Fruit fly (Drosophila melanogaster) whole organism, embryonic: ENCODE data around the gene osi.

ENCODE experiments used
- Abd-B ChIP-seq: fragments of 200-800 bp; sonication (Bioruptor generic); optimal IDR thresholded peaks from 2 replicates; lab custom pipeline; 2018; ENCODE audit warnings: missing biosample characterization, mild to moderate bottlenecking, missing genetic modification characterization, moderate library complexity
- Antp ChIP-seq: fragments of 200-800 bp; sonication (Bioruptor generic); optimal IDR thresholded peaks from 3 replicates; lab custom pipeline; 2016; ENCODE audit warnings: missing biosample characterization, missing genetic modification characterization
- Asciz ChIP-seq: fragments of 200-800 bp; sonication (Bioruptor generic); optimal IDR thresholded peaks from 2 replicates; lab custom pipeline; 2017; ENCODE audit warnings: missing biosample characterization, mild to moderate bottlenecking, missing genetic modification characterization, missing genetic modification reagents
- Bdp1 ChIP-seq: fragments of 200-800 bp; sonication (Bioruptor generic); optimal IDR thresholded peaks from 3 replicates; lab custom pipeline; 2016; ENCODE audit warnings: missing biosample characterization, missing genetic modification characterization
- CG10147 ChIP-seq: fragments of 200-800 bp; sonication (Bioruptor generic); optimal IDR thresholded peaks from 2 replicates; lab custom pipeline; 2019; ENCODE audit warnings: missing biosample characterization, mild to moderate bottlenecking, missing genetic modification characterization, moderate library complexity
- CG10462 ChIP-seq: fragments of 200-800 bp; sonication (Bioruptor generic); optimal IDR thresholded peaks from 2 replicates; lab custom pipeline; 2016; ENCODE audit warnings: missing biosample characterization, missing genetic modification characterization
- CG18262 ChIP-seq: fragments of 200-800 bp; optimal IDR thresholded peaks from 3 replicates; lab custom pipeline; 2019; ENCODE audit warnings: missing biosample characterization, mild to moderate bottlenecking, missing genetic modification characterization, moderate library complexity
- CG3065 ChIP-seq: fragments of 200-800 bp; sonication (Bioruptor generic); optimal IDR thresholded peaks from 2 replicates; lab custom pipeline; 2016; ENCODE audit warnings: missing biosample characterization, missing genetic modification characterization
- CG32532 ChIP-seq: fragments of 200-800 bp; sonication (Bioruptor generic); IDR thresholded peaks from 2 replicates; pipeline ENCODE4 v1.3.6; 2022; ENCODE audit warnings: missing biosample characterization, missing genetic modification characterization
- CG32772 ChIP-seq: fragments of 200-800 bp; sonication (Bioruptor generic); IDR thresholded peaks from 2 replicates; pipeline ENCODE4 v1.3.6; 2022; ENCODE audit warnings: missing biosample characterization, missing genetic modification characterization
- CG33557 ChIP-seq: fragments of 200-800 bp; sonication (Bioruptor generic); optimal IDR thresholded peaks from 2 replicates; lab custom pipeline; 2019; ENCODE audit warnings: missing biosample characterization, mild to moderate bottlenecking, missing genetic modification characterization, moderate library complexity
- CG3407 ChIP-seq: fragments of 200-800 bp; sonication (Bioruptor generic); optimal IDR thresholded peaks from 2 replicates; lab custom pipeline; 2018; ENCODE audit warnings: missing biosample characterization, mild to moderate bottlenecking, missing genetic modification characterization
- CG34422 ChIP-seq: fragments of 200-800 bp; sonication (Bioruptor generic); IDR thresholded peaks from 3 replicates; pipeline ENCODE4 v1.3.6; 2022; ENCODE audit warnings: missing biosample characterization, missing genetic modification characterization
- CG4328 ChIP-seq: fragments of 200-800 bp; sonication (Bioruptor generic); optimal IDR thresholded peaks from 3 replicates; lab custom pipeline; 2017; ENCODE audit warnings: missing biosample characterization, missing genetic modification reagents, missing genetic modification characterization
- CG4424 ChIP-seq: fragments of 200-800 bp; sonication (Bioruptor generic); optimal IDR thresholded peaks from 3 replicates; lab custom pipeline; 2016; ENCODE audit warnings: missing biosample characterization, missing genetic modification characterization
- CG4820 ChIP-seq: fragments of 200-800 bp; sonication (Bioruptor generic); optimal IDR thresholded peaks from 3 replicates; lab custom pipeline; 2016; ENCODE audit warnings: missing biosample characterization, missing genetic modification characterization
- CG7928 ChIP-seq: fragments of 200-800 bp; sonication (Bioruptor generic); optimal IDR thresholded peaks from 2 replicates; lab custom pipeline; 2017; ENCODE audit warnings: missing biosample characterization, mild to moderate bottlenecking, missing genetic modification characterization
- CG8388 ChIP-seq: fragments of 200-800 bp; sonication (Bioruptor generic); optimal IDR thresholded peaks from 2 replicates; lab custom pipeline; 2019; ENCODE audit warnings: missing biosample characterization, mild to moderate bottlenecking, missing genetic modification characterization, moderate library complexity
- CTCF ChIP-seq: fragments of 200-800 bp; sonication (Bioruptor generic); optimal IDR thresholded peaks from 2 replicates; lab custom pipeline; 2017; ENCODE audit warnings: missing biosample characterization, mild to moderate bottlenecking, missing genetic modification characterization, moderate library complexity
- H15 ChIP-seq: fragments of 200-800 bp; sonication (Bioruptor generic); IDR thresholded peaks from 3 replicates; pipeline ENCODE4 v1.3.6; 2022; ENCODE audit warnings: missing biosample characterization, missing genetic modification characterization
- Hr78 ChIP-seq, 2 experiments: fragments of 200-800 bp in 1 of 2; fragments of >200 bp in 1 of 2; sonication (Bioruptor generic) in 1 of 2; optimal IDR thresholded peaks; 2 replicates each; lab custom pipeline; 2017 to 2019; ENCODE audit warnings: missing biosample characterization in 2 of 2, missing genetic modification characterization in 2 of 2, mild to moderate bottlenecking in 1 of 2, moderate library complexity in 1 of 2
- MESR4 ChIP-seq: fragments of 200-800 bp; sonication (Bioruptor generic); optimal IDR thresholded peaks from 2 replicates; lab custom pipeline; 2018; ENCODE audit warnings: missing biosample characterization, mild to moderate bottlenecking, missing genetic modification characterization, moderate library complexity
- Neu2 ChIP-seq: fragments of 200-800 bp; sonication (Bioruptor generic); optimal IDR thresholded peaks from 3 replicates; lab custom pipeline; 2016; ENCODE audit warnings: missing biosample characterization, missing genetic modification characterization, borderline replicate concordance
- Nf-YC ChIP-seq: fragments of 200-800 bp; optimal IDR thresholded peaks from 3 replicates; lab custom pipeline; 2019; ENCODE audit warnings: missing biosample characterization, mild to moderate bottlenecking, missing genetic modification characterization, moderate library complexity
- Opbp ChIP-seq: fragments of 200-800 bp; sonication (Bioruptor generic); IDR thresholded peaks from 3 replicates; pipeline ENCODE4 v1.3.6; 2022; ENCODE audit warnings: missing biosample characterization, missing genetic modification characterization; ENCODE audit not compliant: partially characterized antibody
- Ptx1 ChIP-seq: fragments of 200-800 bp; sonication (Bioruptor generic); IDR thresholded peaks from 2 replicates; pipeline ENCODE4 v1.3.6; 2022; ENCODE audit warnings: missing biosample characterization, missing genetic modification characterization
- Sin3A ChIP-seq: fragments of >200 bp; optimal IDR thresholded peaks from 2 replicates; lab custom pipeline; 2018
- al ChIP-seq: fragments of 200-800 bp; sonication (Bioruptor generic); IDR thresholded peaks from 2 replicates; pipeline ENCODE4 v1.3.6; 2022; ENCODE audit warnings: missing biosample characterization, missing genetic modification characterization
- ap ChIP-seq: fragments of 200-800 bp; sonication (Bioruptor generic); IDR thresholded peaks from 2 replicates; pipeline ENCODE4 v1.3.6; 2022; ENCODE audit warnings: missing biosample characterization, missing genetic modification characterization
- az2 ChIP-seq: fragments of 200-800 bp; sonication (Bioruptor generic); optimal IDR thresholded peaks from 3 replicates; lab custom pipeline; 2016; ENCODE audit warnings: missing biosample characterization, missing genetic modification characterization
- bsh ChIP-seq, 2 experiments: fragments of 200-800 bp; sonication (Bioruptor generic); optimal IDR thresholded peaks; 2 replicates each; lab custom pipeline; 2017 to 2018; ENCODE audit warnings: mild to moderate bottlenecking in 2 of 2, missing biosample characterization in 2 of 2, missing genetic modification characterization in 2 of 2, moderate library complexity in 1 of 2
- chif ChIP-seq, 2 experiments: fragments of 200-800 bp; sonication (Bioruptor generic); optimal IDR thresholded peaks; 3 replicates each; lab custom pipeline; 2016; ENCODE audit warnings: missing biosample characterization in 2 of 2, missing genetic modification characterization in 2 of 2
- gro ChIP-seq: fragments of 200-800 bp; sonication (Bioruptor generic); optimal IDR thresholded peaks from 2 replicates; lab custom pipeline; 2016; ENCODE audit warnings: missing biosample characterization, missing genetic modification characterization
- maf-S ChIP-seq: fragments of 200-800 bp; sonication (Bioruptor generic); optimal IDR thresholded peaks from 2 replicates; lab custom pipeline; 2016; ENCODE audit warnings: missing biosample characterization, missing genetic modification characterization
- nau ChIP-seq: fragments of 200-800 bp; sonication (Bioruptor generic); optimal IDR thresholded peaks from 3 replicates; lab custom pipeline; 2017; ENCODE audit warnings: missing biosample characterization, mild to moderate bottlenecking, missing genetic modification characterization, missing genetic modification reagents
- nmo ChIP-seq: fragments of 200-800 bp; sonication (Bioruptor generic); optimal IDR thresholded peaks from 2 replicates; lab custom pipeline; 2018; ENCODE audit warnings: missing biosample characterization, mild to moderate bottlenecking, missing genetic modification characterization, moderate library complexity
- nom ChIP-seq: fragments of 200-800 bp; sonication (Bioruptor generic); optimal IDR thresholded peaks from 2 replicates; lab custom pipeline; 2017; ENCODE audit warnings: missing biosample characterization, missing genetic modification characterization, mild to moderate bottlenecking, moderate library complexity, missing genetic modification reagents
- pho ChIP-seq: fragments of 200-800 bp; sonication (Bioruptor generic); optimal IDR thresholded peaks from 2 replicates; lab custom pipeline; 2016; ENCODE audit warnings: missing biosample characterization, missing genetic modification characterization
- row ChIP-seq: fragments of 200-800 bp; sonication (Bioruptor generic); IDR thresholded peaks from 3 replicates; pipeline ENCODE4 v1.3.6; 2022; ENCODE audit warnings: missing biosample characterization, missing genetic modification characterization
- sima ChIP-seq: fragments of 200-800 bp; sonication (Bioruptor generic); optimal IDR thresholded peaks from 2 replicates; lab custom pipeline; 2016; ENCODE audit warnings: missing biosample characterization, missing genetic modification characterization
- sug ChIP-seq: fragments of 200-800 bp; optimal IDR thresholded peaks from 2 replicates; lab custom pipeline; 2019; ENCODE audit warnings: missing biosample characterization, mild to moderate bottlenecking, missing genetic modification characterization, moderate library complexity
- tll ChIP-seq, 2 experiments: fragments of 200-800 bp in 1 of 2; fragments of >200 bp in 1 of 2; sonication (Bioruptor generic) in 1 of 2; optimal IDR thresholded peaks; 2 replicates each; lab custom pipeline; 2017 to 2019; ENCODE audit warnings: missing biosample characterization in 2 of 2, missing genetic modification characterization in 2 of 2, mild to moderate bottlenecking in 1 of 2, moderate library complexity in 1 of 2
- tna ChIP-seq: fragments of 200-800 bp; sonication (Bioruptor generic); IDR thresholded peaks from 2 replicates; pipeline ENCODE4 v1.3.6; 2022; ENCODE audit warnings: missing biosample characterization, missing genetic modification characterization; ENCODE audit not compliant: partially characterized antibody
- trh ChIP-seq: fragments of 200-800 bp; sonication (Bioruptor generic); optimal IDR thresholded peaks from 2 replicates; lab custom pipeline; 2016; ENCODE audit warnings: missing biosample characterization, missing genetic modification characterization
- twi ChIP-seq: fragments of 200-800 bp; optimal IDR thresholded peaks from 2 replicates; lab custom pipeline; 2019; ENCODE audit warnings: missing biosample characterization, mild to moderate bottlenecking, missing genetic modification characterization, moderate library complexity
- tx ChIP-seq: fragments of 200-800 bp; sonication (Bioruptor generic); optimal IDR thresholded peaks from 2 replicates; lab custom pipeline; 2016; ENCODE audit warnings: missing biosample characterization, missing genetic modification characterization
- vfl ChIP-seq: fragments of 200-800 bp; sonication (Bioruptor generic); optimal IDR thresholded peaks from 2 replicates; lab custom pipeline; 2016; ENCODE audit warnings: missing biosample characterization, missing genetic modification characterization
- z ChIP-seq: fragments of 200-800 bp; sonication (Bioruptor generic); IDR thresholded peaks from 3 replicates; pipeline ENCODE4 v1.3.6; 2022; ENCODE audit warnings: missing biosample characterization, missing genetic modification characterization
- zen ChIP-seq: fragments of 200-800 bp; sonication (Bioruptor generic); optimal IDR thresholded peaks from 3 replicates; lab custom pipeline; 2018; ENCODE audit warnings: missing biosample characterization, mild to moderate bottlenecking, missing genetic modification characterization, moderate library complexity

Gene osi

dm6 chr2L:16887660-16888573 lies at the start of gene osi, which contains the start of gene tweek:
osi (minus strand) TSS chr2L:16887966.
tweek (plus strand) TSS chr2L:16888490.
- peak; percentile 11 to 43 for TF ChIP-seq chif (GFP tag; optimal IDR thresholded peaks at IDR 0.05; lab: Kevin White, UChicago)
- TF ChIP-seq Hr78 (GFP tag; optimal IDR thresholded peaks at IDR 0.05; lab: Kevin White, UChicago), result no peak
- TF ChIP-seq CG10462 (GFP tag; lab: Kevin White, UChicago), result peak; percentile 24
- peak; percentile 41 for TF ChIP-seq pho
- TF ChIP-seq CG18262 (tag; lab: Kevin White, UChicago), result no peak
- no peak for TF ChIP-seq Asciz (GFP tag; lab: Kevin White, UChicago)
- peak; percentile 82 for TF ChIP-seq CG7928
- TF ChIP-seq nmo, result peak; percentile 77
- TF ChIP-seq nau (GFP tag; lab: Kevin White, UChicago), result no peak
- no peak for TF ChIP-seq CG32772 (GFP tag; lab: Robert Waterston, UW)
- no peak for TF ChIP-seq sima (GFP tag; lab: Kevin White, UChicago)
- TF ChIP-seq CG34422, result peak; percentile 59; the same call in 2 of the 3 replicates
- TF ChIP-seq tna (GFP tag; lab: Robert Waterston, UW), result peak; percentile 66
- peak; percentile 42 for TF ChIP-seq al (GFP tag; lab: Robert Waterston, UW)
- TF ChIP-seq Bdp1 (GFP tag; lab: Kevin White, UChicago), result peak; percentile 5
- no peak for TF ChIP-seq ap (GFP tag; lab: Robert Waterston, UW)
- TF ChIP-seq zen (tag; lab: Kevin White, UChicago), result no peak
- TF ChIP-seq Neu2 (GFP tag; lab: Kevin White, UChicago), result no peak
- no peak for TF ChIP-seq twi
- no peak for TF ChIP-seq CG4328 (GFP tag; lab: Kevin White, UChicago)
- TF ChIP-seq maf-S (GFP tag; lab: Kevin White, UChicago), result peak; percentile 32
- TF ChIP-seq CG8388, result no peak
- peak; percentile 11 for TF ChIP-seq tx
- TF ChIP-seq Abd-B (GFP tag; lab: Kevin White, UChicago), result no peak
- peak; percentile 47 for TF ChIP-seq trh
- TF ChIP-seq CG33557 (GFP tag; lab: Kevin White, UChicago), result peak; percentile 26
- TF ChIP-seq CTCF (GFP tag; lab: Kevin White, UChicago), result no peak
- peak; percentile 70 for TF ChIP-seq az2 (GFP tag; lab: Kevin White, UChicago)
- peak; percentile 53 for TF ChIP-seq CG4424 (GFP tag; lab: Kevin White, UChicago)
- TF ChIP-seq CG3407 (GFP tag; lab: Kevin White, UChicago), result no peak
- peak in 1 of 2 experiments; percentile 62 for TF ChIP-seq tll (GFP tag; optimal IDR thresholded peaks at IDR 0.05; lab: Kevin White, UChicago)
- no peak for TF ChIP-seq CG10147 (GFP tag; lab: Kevin White, UChicago)
- TF ChIP-seq Nf-YC (tag; lab: Kevin White, UChicago), result no peak
- peak; percentile 87 for TF ChIP-seq Opbp (GFP tag; lab: Robert Waterston, UW)
- TF ChIP-seq CG3065 (GFP tag; lab: Kevin White, UChicago), result no peak
- TF ChIP-seq H15 (GFP tag; lab: Robert Waterston, UW), result 0 out of 3 replicates have a peak, but pooled peaks have one; percentile 11
- TF ChIP-seq Antp, result no peak
- no peak for TF ChIP-seq gro (GFP tag; lab: Kevin White, UChicago)
- no peak for TF ChIP-seq bsh (GFP tag; optimal IDR thresholded peaks at IDR 0.05; lab: Kevin White, UChicago)
- peak; percentile 61 for TF ChIP-seq Ptx1 (GFP tag; lab: Robert Waterston, UW)
- no peak for TF ChIP-seq nom
- peak; percentile 61 for TF ChIP-seq Sin3A (lab: Kevin White, UChicago)
- TF ChIP-seq z (GFP tag; lab: Robert Waterston, UW), result no peak
- peak; percentile 49 for TF ChIP-seq CG32532
- peak; percentile 91 for TF ChIP-seq row (GFP tag; lab: Robert Waterston, UW)
- TF ChIP-seq MESR4 (GFP tag; lab: Kevin White, UChicago), result peak; percentile 82
- peak; percentile 57 for TF ChIP-seq sug
- peak; percentile 57 for TF ChIP-seq vfl (GFP tag; lab: Kevin White, UChicago)
- TF ChIP-seq CG4820 (GFP tag; lab: Kevin White, UChicago), result peak; percentile 47
